Fruit fly (Drosophila melanogaster): ENCODE results near the gene Ncc69.
A peak's percentile ranks its signal among the peaks of the same experiment; 100 is the strongest.

Ncc69 gene

DNA sequence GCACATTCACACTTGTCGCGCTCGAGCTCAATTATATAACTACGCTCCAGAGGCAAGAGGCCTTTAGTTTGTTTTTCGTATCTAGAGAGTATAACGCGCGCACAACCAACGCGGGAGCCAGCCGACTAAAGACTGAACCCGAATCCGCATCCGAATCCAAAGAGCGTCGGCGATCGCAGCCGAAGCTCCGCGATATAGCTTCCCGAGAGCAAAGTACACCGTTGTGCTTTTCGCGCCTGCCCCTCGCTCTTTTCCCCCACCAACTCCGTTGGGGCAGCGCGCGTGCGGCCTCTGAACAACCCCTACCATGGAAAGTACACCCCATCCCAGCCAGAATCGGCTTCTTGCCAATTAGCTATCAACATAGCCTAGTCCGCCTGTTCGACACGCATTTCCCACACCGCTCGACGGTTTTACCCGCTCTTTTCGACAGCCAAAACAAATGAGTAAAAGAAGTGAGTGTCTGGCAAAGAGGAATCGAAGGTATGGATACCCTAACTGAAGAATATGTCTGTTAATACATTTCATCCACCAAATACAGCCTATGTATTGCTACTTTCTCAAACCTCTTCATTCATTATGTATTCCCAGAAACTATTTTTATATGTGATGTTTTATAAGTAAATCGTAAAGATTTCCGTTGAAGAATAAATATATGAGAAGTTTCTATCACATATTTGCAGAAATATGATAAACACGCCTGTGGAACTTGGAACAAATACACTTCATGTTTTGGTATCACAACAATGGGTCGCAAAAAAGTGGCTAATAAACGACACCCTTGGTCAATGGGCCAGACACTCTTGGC, 17.5 kb upstream of the Ncc69 start (continued):
- TF ChIP-seq trem (tag; optimal IDR thresholded peaks at IDR 0.05), result no peak
- TF ChIP-seq H15 (GFP tag; IDR thresholded peaks at IDR 0.05), result no peak
- peak; percentile 32 for TF ChIP-seq mam (GFP tag; optimal IDR thresholded peaks at IDR 0.05)
- TF ChIP-seq eve (GFP tag; optimal IDR thresholded peaks at IDR 0.05), result no peak
- no peak for TF ChIP-seq Lhr (GFP tag; optimal IDR thresholded peaks at IDR 0.05)
- no peak for TF ChIP-seq ara (GFP tag; IDR thresholded peaks at IDR 0.05)
- TF ChIP-seq CG2120 (GFP tag; optimal IDR thresholded peaks at IDR 0.05), result peak; percentile 74
- peak; percentile 44; the same call in 1 of the 3 replicates for TF ChIP-seq so (GFP tag; IDR thresholded peaks at IDR 0.05)
- TF ChIP-seq CG8924 (tag; optimal IDR thresholded peaks at IDR 0.05), result no peak
- TF ChIP-seq TFAM (GFP tag; optimal IDR thresholded peaks at IDR 0.05), result no peak
- no peak for TF ChIP-seq Side (GFP tag; optimal IDR thresholded peaks at IDR 0.05)
- TF ChIP-seq CG12659 (GFP tag; optimal IDR thresholded peaks at IDR 0.05), result no peak
- no peak for TF ChIP-seq dmrt99B (tag; optimal IDR thresholded peaks at IDR 0.05)
- peak; percentile 35 for TF ChIP-seq HHEX (GFP tag; optimal IDR thresholded peaks at IDR 0.05)
- TF ChIP-seq tll (GFP tag; optimal IDR thresholded peaks at IDR 0.05), result no peak
- TF ChIP-seq Mrtf (GFP tag; IDR thresholded peaks at IDR 0.05), result no peak
- TF ChIP-seq CG30020 (tag; optimal IDR thresholded peaks at IDR 0.05), result no peak
- TF ChIP-seq ind (GFP tag; optimal IDR thresholded peaks at IDR 0.05), result peak; percentile 10

DNA sequence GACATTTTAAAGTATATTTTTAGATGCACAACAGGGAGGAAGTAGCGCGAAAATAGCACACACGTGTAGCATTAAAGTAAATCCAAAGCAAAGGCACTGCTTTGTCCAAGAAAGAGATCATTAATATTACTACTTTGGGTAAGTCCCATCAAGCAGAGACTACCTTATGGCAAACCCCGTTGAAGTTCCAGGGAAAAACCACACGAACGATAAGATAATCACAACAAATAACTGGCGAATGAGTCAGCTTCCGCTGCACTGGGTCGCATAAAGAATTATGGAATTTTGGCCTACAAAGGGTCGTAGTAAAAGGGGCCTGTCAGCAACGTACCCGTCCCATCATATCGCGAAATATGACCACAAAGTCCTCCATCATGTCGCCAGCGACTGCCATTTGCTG, 16.5 kb upstream of the Ncc69 start:
- no peak for TF ChIP-seq sc (optimal IDR thresholded peaks at IDR 0.05)
- TF ChIP-seq sc (GFP tag; optimal IDR thresholded peaks at IDR 0.05), result no peak
- TF ChIP-seq CG3407 (GFP tag; optimal IDR thresholded peaks at IDR 0.05), result no peak
- TF ChIP-seq Neu2 (GFP tag; optimal IDR thresholded peaks at IDR 0.05; ENCODE audit: borderline replicate concordance), result no peak
- no peak for TF ChIP-seq Dref (GFP tag; IDR thresholded peaks at IDR 0.05)
- no peak for TF ChIP-seq CG13123 (GFP tag; optimal IDR thresholded peaks at IDR 0.05)
- TF ChIP-seq CG12299 (tag; optimal IDR thresholded peaks at IDR 0.05), result no peak
- no peak for TF ChIP-seq Bgb (GFP tag; IDR thresholded peaks at IDR 0.05; ENCODE audit: partially characterized antibody)
- TF ChIP-seq prd (optimal IDR thresholded peaks at IDR 0.05), result no peak
- TF ChIP-seq prd (GFP tag; IDR thresholded peaks at IDR 0.05), result no peak
- no peak for TF ChIP-seq CG4404 (GFP tag; IDR thresholded peaks at IDR 0.05)
- no peak for TF ChIP-seq Sox100B (GFP tag; optimal IDR thresholded peaks at IDR 0.05)
- no peak for TF ChIP-seq CG5180 (GFP tag; optimal IDR thresholded peaks at IDR 0.05)
- TF ChIP-seq ato (GFP tag; IDR thresholded peaks at IDR 0.05; ENCODE audit: partially characterized antibody), result no peak
- no peak for TF ChIP-seq CG17186 (GFP tag; optimal IDR thresholded peaks at IDR 0.05)
- no peak for TF ChIP-seq sob (GFP tag; IDR thresholded peaks at IDR 0.05)
- TF ChIP-seq CG30020 (tag; optimal IDR thresholded peaks at IDR 0.05), result no peak
- no peak for TF ChIP-seq CG1024 (GFP tag; IDR thresholded peaks at IDR 0.05)
- TF ChIP-seq luna (GFP tag; optimal IDR thresholded peaks at IDR 0.05), result no peak
- TF ChIP-seq CG10267 (tag; optimal IDR thresholded peaks at IDR 0.05), result no peak
- TF ChIP-seq Side (GFP tag; optimal IDR thresholded peaks at IDR 0.05), result no peak
- TF ChIP-seq zfh2 (GFP tag; optimal IDR thresholded peaks at IDR 0.05), result no peak

Measured in whole organism, embryonic.